Worm (Caenorhabditis elegans) whole organism, midembryonic: Measurements from ENCODE around the gene F53B1.8.

Experiments
- T22C8.4 ChIP-seq: fragments of 200-800 bp; sonication (Bioruptor generic); IDR thresholded peaks from 2 replicates; pipeline ENCODE4 v1.3.6; 2022; ENCODE audit warnings: missing genetic modification characterization, missing compliant biosample characterization
- cog-1 ChIP-seq: sonication (generic microtip); optimal IDR thresholded peaks from 2 replicates; lab custom pipeline; 2016; ENCODE audit warnings: missing genetic modification characterization, missing compliant biosample characterization
- flt-1 ChIP-seq: fragments of 200-800 bp; sonication (Bioruptor generic); IDR thresholded peaks from 2 replicates; pipeline ENCODE4 v1.3.6; 2022; ENCODE audit warnings: missing genetic modification characterization, missing compliant biosample characterization
- klf-2 ChIP-seq: fragments of 200-800 bp; sonication (Bioruptor generic); conservative IDR thresholded peaks from 2 replicates; pipeline ENCODE4 v1.3.6; 2022; ENCODE audit warnings: missing genetic modification reagents, missing genetic modification characterization, missing compliant biosample characterization
- med-1 ChIP-seq: sonication (generic microtip); optimal IDR thresholded peaks from 2 replicates; lab custom pipeline; 2017; ENCODE audit warnings: missing genetic modification characterization, mild to moderate bottlenecking, missing compliant biosample characterization, antibody characterized with exemption, missing genetic modification reagents; ENCODE audit not compliant: insufficient read depth
- ref-1 ChIP-seq: fragments of 200-800 bp; sonication (Bioruptor generic); conservative IDR thresholded peaks from 2 replicates; pipeline ENCODE4 v1.3.6; 2022; ENCODE audit warnings: missing genetic modification reagents, missing genetic modification characterization, missing compliant biosample characterization
- tab-1 ChIP-seq: fragments of 200-800 bp; sonication (Bioruptor generic); IDR thresholded peaks from 2 replicates; pipeline ENCODE4 v1.3.6; 2022; ENCODE audit warnings: missing genetic modification characterization, missing compliant biosample characterization
- ztf-23 ChIP-seq: fragments of 200-800 bp; sonication (Bioruptor generic); IDR thresholded peaks from 2 replicates; pipeline ENCODE4 v1.3.6; 2022; ENCODE audit warnings: missing genetic modification reagents, missing genetic modification characterization, missing compliant biosample characterization

ce11 chrX:2079536-2079935, 50.5 kb downstream of the F53B1.8 start, which contains the start of gene F49H12.4:
- no peak for TF ChIP-seq ref-1 (GFP tag; lab: Robert Waterston, UW)
- TF ChIP-seq med-1 (GFP tag; lab: Kevin White, UChicago): no peak
- no peak for TF ChIP-seq klf-2 (GFP tag; lab: Robert Waterston, UW)
- no peak for TF ChIP-seq T22C8.4 (GFP tag; lab: Robert Waterston, UW)
- TF ChIP-seq flt-1: no peak
- no peak for TF ChIP-seq ztf-23
- no peak for TF ChIP-seq tab-1 (GFP tag; lab: Robert Waterston, UW)
- TF ChIP-seq cog-1 (tag; lab: Kevin White, UChicago): no peak
